Worm (Caenorhabditis elegans) whole organism, L4 larva: Measurements from ENCODE around the gene rnr-1.
A peak's percentile ranks its signal among the peaks of the same experiment; 100 is the strongest.

Experiments
- D1046.2 ChIP-seq: fragments of 200-800 bp; sonication (Bioruptor generic); IDR thresholded peaks from 2 replicates; pipeline ENCODE4 v1.3.6; 2022; ENCODE audit warnings: missing genetic modification characterization, missing compliant biosample characterization
- F37D6.2 ChIP-seq: sonication (generic microtip); optimal IDR thresholded peaks from 2 replicates; lab custom pipeline; 2016; ENCODE audit warnings: mild to moderate bottlenecking, missing genetic modification characterization, missing compliant biosample characterization
- F49E8.2 ChIP-seq: sonication (generic microtip); optimal IDR thresholded peaks from 2 replicates; lab custom pipeline; 2016; ENCODE audit warnings: missing compliant biosample characterization, mild to moderate bottlenecking, missing genetic modification characterization, borderline replicate concordance
- ZK337.2 ChIP-seq: fragments of 200-800 bp; sonication (Bioruptor generic); IDR thresholded peaks from 2 replicates; pipeline ENCODE4 v1.3.6; 2022; ENCODE audit warnings: missing genetic modification reagents, missing genetic modification characterization, missing compliant biosample characterization
- aha-1 ChIP-seq: fragments of 150-350 bp; peaks from one replicate; lab custom pipeline; 2014; ENCODE audit warnings: missing biosample characterization, missing genetic modification characterization
- attf-4 ChIP-seq: sonication (generic microtip); optimal IDR thresholded peaks from 3 replicates; lab custom pipeline; 2017; ENCODE audit warnings: missing biosample characterization, missing genetic modification characterization
- ceh-62 ChIP-seq: sonication (generic microtip); optimal IDR thresholded peaks from 2 replicates; lab custom pipeline; 2017; ENCODE audit warnings: missing biosample characterization, missing genetic modification characterization
- ces-1 ChIP-seq: fragments of 150-350 bp; sonication (generic microtip); optimal IDR thresholded peaks from 4 replicates; lab custom pipeline; 2014; ENCODE audit warnings: missing biosample characterization, missing genetic modification reagents, missing genetic modification characterization
- ctbp-1 ChIP-seq: fragments of 200-800 bp; sonication (Bioruptor generic); IDR thresholded peaks from 2 replicates; pipeline ENCODE4 v1.3.6; 2022; ENCODE audit warnings: missing genetic modification reagents, missing genetic modification characterization, missing compliant biosample characterization
- daf-8 ChIP-seq: fragments of 200-800 bp; sonication (Bioruptor generic); IDR thresholded peaks from 2 replicates; pipeline ENCODE4 v1.3.6; 2022; ENCODE audit warnings: missing genetic modification characterization, missing compliant biosample characterization
- dmd-8 ChIP-seq: fragments of 200-800 bp; sonication (Bioruptor generic); IDR thresholded peaks from 2 replicates; pipeline ENCODE4 v1.3.6; 2022; ENCODE audit warnings: missing genetic modification characterization, missing compliant biosample characterization
- dmd-9 ChIP-seq: fragments of 200-800 bp; sonication (Bioruptor generic); IDR thresholded peaks from 2 replicates; pipeline ENCODE4 v1.3.6; 2022; ENCODE audit warnings: missing genetic modification reagents, missing genetic modification characterization, missing compliant biosample characterization
- egl-27 ChIP-seq: sonication (generic microtip); optimal IDR thresholded peaks from 3 replicates; lab custom pipeline; 2017; ENCODE audit warnings: missing biosample characterization, missing genetic modification reagents, missing genetic modification characterization
- gei-8 ChIP-seq: fragments of 200-800 bp; sonication (Bioruptor generic); optimal IDR thresholded peaks from 2 replicates; lab custom pipeline; 2018; ENCODE audit warnings: mild to moderate bottlenecking, missing genetic modification characterization, missing compliant biosample characterization
- hif-1 ChIP-seq, 2 experiments: sonication (generic microtip); optimal IDR thresholded peaks; 2 replicates each; lab custom pipeline; 2016 to 2017; ENCODE audit warnings: missing compliant biosample characterization in 2 of 2, missing genetic modification characterization in 2 of 2, missing genetic modification reagents in 2 of 2, missing genotype in 2 of 2, mild to moderate bottlenecking in 1 of 2
- hlh-11 ChIP-seq: fragments of 200-800 bp; sonication (Bioruptor generic); optimal IDR thresholded peaks from 2 replicates; lab custom pipeline; 2018; ENCODE audit warnings: mild to moderate bottlenecking, missing genetic modification characterization, missing compliant biosample characterization
- hlh-30 ChIP-seq: sonication (generic microtip); optimal IDR thresholded peaks from 2 replicates; lab custom pipeline; 2017; ENCODE audit warnings: antibody characterized with exemption, mild to moderate bottlenecking, missing genetic modification characterization, missing compliant biosample characterization; ENCODE audit not compliant: insufficient read depth
- hmg-1.1 ChIP-seq: fragments of 200-800 bp; sonication (Bioruptor generic); IDR thresholded peaks from 2 replicates; pipeline ENCODE4 v1.3.6; 2022; ENCODE audit warnings: missing genetic modification reagents, missing genetic modification characterization, missing compliant biosample characterization
- lim-7 ChIP-seq: fragments of 200-800 bp; sonication (Bioruptor generic); IDR thresholded peaks from 2 replicates; pipeline ENCODE4 v1.3.6; 2022; ENCODE audit warnings: missing genetic modification characterization, missing compliant biosample characterization
- lin-15B ChIP-seq: fragments of 150-350 bp; sonication (generic microtip); optimal IDR thresholded peaks from 3 replicates; lab custom pipeline; 2014; ENCODE audit warnings: missing biosample characterization, missing genetic modification characterization
- lin-38 ChIP-seq: fragments of 200-800 bp; sonication (Bioruptor generic); IDR thresholded peaks from 2 replicates; pipeline ENCODE4 v1.3.6; 2022; ENCODE audit warnings: missing genetic modification reagents, missing genetic modification characterization, missing compliant biosample characterization
- lir-3 ChIP-seq: sonication (generic microtip); optimal IDR thresholded peaks from 2 replicates; lab custom pipeline; 2016; ENCODE audit warnings: mild to moderate bottlenecking, missing genetic modification characterization, missing compliant biosample characterization
- lsy-2 ChIP-seq, 2 experiments: fragments of 150-350 bp in 1 of 2; sonication (generic microtip) in 1 of 2; optimal IDR thresholded peaks; 2 replicates each; lab custom pipeline; 2014 to 2017; ENCODE audit warnings: missing biosample characterization in 2 of 2, missing genetic modification characterization in 2 of 2
- mes-2 ChIP-seq: sonication (generic microtip); optimal IDR thresholded peaks from 2 replicates; lab custom pipeline; 2016; ENCODE audit warnings: missing genotype, mild to moderate bottlenecking, missing genetic modification characterization, missing compliant biosample characterization; ENCODE audit not compliant: poor library complexity, severe bottlenecking
- mxl-3 ChIP-seq: fragments of 200-800 bp; sonication (Bioruptor generic); optimal IDR thresholded peaks from 2 replicates; lab custom pipeline; 2018; ENCODE audit warnings: mild to moderate bottlenecking, missing genetic modification characterization, missing compliant biosample characterization
- nhr-28 ChIP-seq: fragments of 150-350 bp; optimal IDR thresholded peaks from 2 replicates; lab custom pipeline; 2014; ENCODE audit warnings: missing biosample characterization, missing genetic modification characterization
- nhr-41 ChIP-seq: fragments of 200-800 bp; sonication (Bioruptor generic); IDR thresholded peaks from 2 replicates; pipeline ENCODE4 v1.3.6; 2022; ENCODE audit warnings: missing genetic modification reagents, missing genetic modification characterization, missing compliant biosample characterization
- nhr-42 ChIP-seq: fragments of 200-800 bp; sonication (Bioruptor generic); IDR thresholded peaks from 2 replicates; pipeline ENCODE4 v1.3.6; 2022; ENCODE audit warnings: missing genetic modification characterization, missing compliant biosample characterization
- nhr-6 ChIP-seq: fragments of 150-350 bp; optimal IDR thresholded peaks from 2 replicates; lab custom pipeline; 2014; ENCODE audit warnings: missing biosample characterization, missing genetic modification characterization
- nhr-76 ChIP-seq: fragments of 150-350 bp; optimal IDR thresholded peaks from 2 replicates; lab custom pipeline; 2014; ENCODE audit warnings: missing biosample characterization, missing genetic modification characterization
- pqm-1 ChIP-seq: sonication (generic microtip); optimal IDR thresholded peaks from 2 replicates; lab custom pipeline; 2017; ENCODE audit warnings: missing biosample characterization, missing genetic modification characterization
- rbr-2 ChIP-seq: sonication (generic microtip); optimal IDR thresholded peaks from 2 replicates; lab custom pipeline; 2016; ENCODE audit warnings: missing genotype, missing genetic modification characterization, missing compliant biosample characterization
- skn-1 ChIP-seq: fragments of 150-350 bp; optimal IDR thresholded peaks from 2 replicates; lab custom pipeline; 2014; ENCODE audit warnings: missing biosample characterization, missing genetic modification characterization
- spr-3 ChIP-seq: fragments of 200-800 bp; sonication (Bioruptor generic); optimal IDR thresholded peaks from 2 replicates; lab custom pipeline; 2018; ENCODE audit warnings: mild to moderate bottlenecking, missing genetic modification characterization, missing compliant biosample characterization
- tra-1 ChIP-seq: fragments of 200-800 bp; sonication (Bioruptor generic); IDR thresholded peaks from 2 replicates; pipeline ENCODE4 v1.3.6; 2022; ENCODE audit warnings: missing genetic modification reagents, missing genetic modification characterization, missing compliant biosample characterization
- unc-62 ChIP-seq, 3 experiments: fragments of 150-350 bp in 1 of 3; sonication (generic microtip); optimal IDR thresholded peaks in 2 of 3; peaks in 1 of 3; 1 replicate in 1 of 3; 2 replicates in 2 of 3; lab custom pipeline; 2014 to 2017; ENCODE audit warnings: missing biosample characterization in 3 of 3, missing genetic modification characterization in 3 of 3, missing genetic modification reagents in 3 of 3, missing genotype in 1 of 3

rnr-1 gene

ce11 chrIII:9228722-9229121 lies at the start of gene rnr-1:
Gene rnr-1, minus strand, starts transcription at chrIII:9228798.
- TF ChIP-seq aha-1: peak; percentile 59
- peak in 1 of 2 experiments; percentile 59 for TF ChIP-seq lsy-2 (tag; optimal IDR thresholded peaks at IDR 0.05; lab: Kevin White, UChicago)
- peak; percentile 39 for TF ChIP-seq F49E8.2 (tag; lab: Kevin White, UChicago)
- no peak for TF ChIP-seq tra-1 (GFP tag; lab: Robert Waterston, UW)
- TF ChIP-seq lin-38 (GFP tag; lab: Robert Waterston, UW): peak; percentile 45; the same call in 1 of the 2 replicates

ce11 chrIII:9277803-9278202 lies 49.2 kb upstream of the rnr-1 start:
- no peak for TF ChIP-seq mes-2 (tag; lab: Kevin White, UChicago)
- TF ChIP-seq lin-15B: no peak
- TF ChIP-seq lir-3: no peak
- TF ChIP-seq nhr-28 (tag; lab: Kevin White, UChicago): peak; percentile 2

- TF ChIP-seq nhr-6 (tag; lab: Kevin White, UChicago): no peak
- TF ChIP-seq nhr-41 (GFP tag; lab: Robert Waterston, UW): no peak
- TF ChIP-seq lin-38 (GFP tag; lab: Robert Waterston, UW): no peak
- no peak for TF ChIP-seq rbr-2
- 0 out of 2 replicates have a peak, but pooled peaks have one; percentile 16 for TF ChIP-seq hmg-1.1
- TF ChIP-seq egl-27 (tag; lab: Kevin White, UChicago): no peak
- no peak for TF ChIP-seq daf-8
- peak in 1 of 2 experiments; percentile 6 for TF ChIP-seq lsy-2 (tag; optimal IDR thresholded peaks at IDR 0.05; lab: Kevin White, UChicago)
- TF ChIP-seq nhr-76 (tag; lab: Kevin White, UChicago): no peak
- TF ChIP-seq hlh-30 (tag; lab: Kevin White, UChicago): peak; percentile 36
- TF ChIP-seq dmd-9 (GFP tag; lab: Robert Waterston, UW): no peak
- TF ChIP-seq spr-3: no peak
- no peak for TF ChIP-seq nhr-42 (GFP tag; lab: Robert Waterston, UW)
- no peak for TF ChIP-seq hif-1 (tag; optimal IDR thresholded peaks at IDR 0.05; lab: Kevin White, UChicago)
- TF ChIP-seq lim-7: no peak
- TF ChIP-seq ctbp-1 (GFP tag; lab: Robert Waterston, UW): no peak
Measured at ce11 chrIII:9272107-9272506, 43.5 kb upstream of the rnr-1 start.

ce11 chrIII:9271389-9271918 lies 42.9 kb upstream of the rnr-1 start:
- TF ChIP-seq ceh-62 (tag; lab: Kevin White, UChicago): no peak
- TF ChIP-seq ctbp-1 (GFP tag; lab: Robert Waterston, UW): 0 out of 2 replicates have a peak, but pooled peaks have one; percentile 32
- TF ChIP-seq aha-1: no peak
- TF ChIP-seq lim-7: no peak
- peak in 1 of 2 experiments; percentile 90 for TF ChIP-seq unc-62 (GFP tag; optimal IDR thresholded peaks at IDR 0.05 in 1 of 2; lab: Kevin White, UChicago)
- no peak for TF ChIP-seq unc-62 (tag; optimal IDR thresholded peaks at IDR 0.05; lab: Kevin White, UChicago)
- no peak for TF ChIP-seq dmd-8 (GFP tag; lab: Robert Waterston, UW)
- no peak for TF ChIP-seq ces-1 (GFP tag; lab: Kevin White, UChicago)
- TF ChIP-seq ZK337.2: no peak
- no peak for TF ChIP-seq gei-8

ce11 chrIII:9270183-9270582 lies 41.6 kb upstream of the rnr-1 start:
- no peak for TF ChIP-seq attf-4
- TF ChIP-seq aha-1: peak; percentile 88
- TF ChIP-seq F37D6.2: no peak
- no peak for TF ChIP-seq pqm-1
- no peak for TF ChIP-seq skn-1
- TF ChIP-seq spr-3: no peak
- TF ChIP-seq hlh-11 (tag; lab: Kevin White, UChicago): peak; percentile 19
- TF ChIP-seq hlh-30 (tag; lab: Kevin White, UChicago): no peak
- TF ChIP-seq gei-8: no peak
- no peak for TF ChIP-seq D1046.2 (GFP tag; lab: Robert Waterston, UW)
- peak; percentile 6 for TF ChIP-seq mxl-3
